Worm (Caenorhabditis elegans) whole organism, L2 larva: ENCODE data around the gene C16D9.5.
A peak's percentile ranks its signal among the peaks of the same experiment; 100 is the strongest.

Experiments
- C34F6.9 ChIP-seq: fragments of 150-350 bp; optimal IDR thresholded peaks from 2 replicates; lab custom pipeline; 2014; ENCODE audit warnings: missing biosample characterization, missing genetic modification characterization
- F13H6.1 ChIP-seq: sonication (generic microtip); optimal IDR thresholded peaks from 2 replicates; lab custom pipeline; 2016; ENCODE audit warnings: missing genetic modification characterization, missing compliant biosample characterization
- R02D3.7 ChIP-seq: fragments of 150-350 bp; optimal IDR thresholded peaks from 2 replicates; lab custom pipeline; 2014; ENCODE audit warnings: missing biosample characterization, missing genetic modification characterization
- Y55F3AM.14 ChIP-seq: fragments of 200-800 bp; sonication (Bioruptor generic); optimal IDR thresholded peaks from 2 replicates; lab custom pipeline; 2018; ENCODE audit warnings: mild to moderate bottlenecking, missing genetic modification characterization, missing compliant biosample characterization
- ZK546.5 ChIP-seq: sonication (generic microtip); optimal IDR thresholded peaks from 2 replicates; lab custom pipeline; 2017; ENCODE audit warnings: missing biosample characterization, missing genetic modification characterization
- alr-1 ChIP-seq: fragments of 150-350 bp; optimal IDR thresholded peaks from 2 replicates; lab custom pipeline; 2014; ENCODE audit warnings: missing biosample characterization, missing genetic modification characterization
- aly-2 ChIP-seq: fragments of 150-350 bp; optimal IDR thresholded peaks from 2 replicates; lab custom pipeline; 2014; ENCODE audit warnings: missing biosample characterization, missing genetic modification characterization
- ama-1 ChIP-seq: fragments of 150-350 bp; optimal IDR thresholded peaks from 2 replicates; lab custom pipeline; 2018; ENCODE audit warnings: inconsistent platforms
- blmp-1 ChIP-seq: sonication (generic microtip); optimal IDR thresholded peaks from 2 replicates; lab custom pipeline; 2017; ENCODE audit warnings: missing genetic modification characterization, mild to moderate bottlenecking, missing compliant biosample characterization, antibody characterized with exemption, moderate library complexity; ENCODE audit not compliant: insufficient read depth
- ceh-16 ChIP-seq: fragments of 150-350 bp; optimal IDR thresholded peaks from 2 replicates; lab custom pipeline; 2014; ENCODE audit warnings: missing biosample characterization, missing genetic modification characterization
- ceh-82 ChIP-seq: fragments of 150-350 bp; optimal IDR thresholded peaks from 2 replicates; lab custom pipeline; 2014; ENCODE audit warnings: missing biosample characterization, missing genetic modification characterization
- crh-2 ChIP-seq: sonication (generic microtip); optimal IDR thresholded peaks from 2 replicates; lab custom pipeline; 2017; ENCODE audit warnings: missing biosample characterization, missing genetic modification characterization
- dmd-4 ChIP-seq: sonication (generic microtip); optimal IDR thresholded peaks from 2 replicates; lab custom pipeline; 2017; ENCODE audit warnings: missing biosample characterization, missing genetic modification characterization
- egl-27 ChIP-seq: sonication (generic microtip); optimal IDR thresholded peaks from 3 replicates; lab custom pipeline; 2017; ENCODE audit warnings: missing biosample characterization, missing genetic modification reagents, missing genetic modification characterization
- elt-1 ChIP-seq: fragments of 150-350 bp; optimal IDR thresholded peaks from 2 replicates; lab custom pipeline; 2014; ENCODE audit warnings: missing biosample characterization, missing genetic modification characterization
- elt-3 ChIP-seq: sonication (generic microtip); optimal IDR thresholded peaks from 2 replicates; lab custom pipeline; 2017; ENCODE audit warnings: missing biosample characterization, missing genetic modification characterization
- fos-1 ChIP-seq: fragments of 150-350 bp; optimal IDR thresholded peaks from 2 replicates; lab custom pipeline; 2014; ENCODE audit warnings: missing biosample characterization, missing genetic modification characterization
- gmeb-1 ChIP-seq: fragments of 150-350 bp; optimal IDR thresholded peaks from 2 replicates; lab custom pipeline; 2014; ENCODE audit warnings: missing biosample characterization, missing genetic modification characterization
- lin-11 ChIP-seq: fragments of 150-350 bp; sonication (generic microtip); optimal IDR thresholded peaks from 2 replicates; lab custom pipeline; 2014; ENCODE audit warnings: missing biosample characterization, missing genetic modification characterization, inconsistent platforms, mixed read lengths
- lin-39 ChIP-seq: fragments of 150-350 bp; optimal IDR thresholded peaks from 2 replicates; lab custom pipeline; 2014; ENCODE audit warnings: missing biosample characterization, missing genetic modification reagents, missing genetic modification characterization
- lsy-2 ChIP-seq, 2 experiments: fragments of 150-350 bp in 1 of 2; sonication (generic microtip) in 1 of 2; optimal IDR thresholded peaks; 2 replicates each; lab custom pipeline; 2014 to 2017; ENCODE audit warnings: missing biosample characterization in 2 of 2, missing genetic modification characterization in 2 of 2
- mab-5 ChIP-seq: fragments of 150-350 bp; optimal IDR thresholded peaks from 2 replicates; lab custom pipeline; 2014; ENCODE audit warnings: missing biosample characterization, missing genetic modification characterization
- mbf-1 ChIP-seq: sonication (generic microtip); optimal IDR thresholded peaks from 2 replicates; lab custom pipeline; 2017; ENCODE audit warnings: missing biosample characterization, missing genetic modification characterization
- mdl-1 ChIP-seq, 2 experiments: fragments of 150-350 bp in 1 of 2; sonication (generic microtip) in 1 of 2; optimal IDR thresholded peaks; 2 replicates each; lab custom pipeline; 2017; ENCODE audit warnings: missing biosample characterization in 2 of 2, missing genetic modification characterization in 2 of 2
- nhr-10 ChIP-seq: sonication (generic microtip); optimal IDR thresholded peaks from 2 replicates; lab custom pipeline; 2017; ENCODE audit warnings: missing biosample characterization, missing genetic modification characterization
- nhr-12 ChIP-seq: fragments of 150-350 bp; optimal IDR thresholded peaks from 2 replicates; lab custom pipeline; 2014; ENCODE audit warnings: missing biosample characterization, missing genetic modification characterization
- nhr-129 ChIP-seq: fragments of 150-350 bp; optimal IDR thresholded peaks from 2 replicates; lab custom pipeline; 2014; ENCODE audit warnings: missing biosample characterization, missing genetic modification characterization
- nhr-21 ChIP-seq: fragments of 150-350 bp; optimal IDR thresholded peaks from 2 replicates; lab custom pipeline; 2014; ENCODE audit warnings: missing biosample characterization, missing genetic modification characterization
- nhr-237 ChIP-seq: fragments of 150-350 bp; optimal IDR thresholded peaks from 2 replicates; lab custom pipeline; 2014; ENCODE audit warnings: missing biosample characterization, missing genetic modification characterization
- nhr-25 ChIP-seq: fragments of 150-350 bp; sonication (generic microtip); optimal IDR thresholded peaks from 3 replicates; lab custom pipeline; 2014; ENCODE audit warnings: missing biosample characterization, missing genetic modification characterization
- nhr-6 ChIP-seq: fragments of 150-350 bp; optimal IDR thresholded peaks from 2 replicates; lab custom pipeline; 2014; ENCODE audit warnings: missing biosample characterization, missing genetic modification characterization
- nhr-77 ChIP-seq: fragments of 150-350 bp; optimal IDR thresholded peaks from 2 replicates; lab custom pipeline; 2014; ENCODE audit warnings: missing biosample characterization, missing genetic modification characterization
- peb-1 ChIP-seq: fragments of 150-350 bp; optimal IDR thresholded peaks from 2 replicates; lab custom pipeline; 2014; ENCODE audit warnings: missing biosample characterization, missing genetic modification characterization
- sem-4 ChIP-seq: fragments of 150-350 bp; optimal IDR thresholded peaks from 2 replicates; lab custom pipeline; 2014; ENCODE audit warnings: missing biosample characterization, missing genetic modification reagents, missing genetic modification characterization
- sma-3 ChIP-seq: sonication (generic microtip); optimal IDR thresholded peaks from 2 replicates; lab custom pipeline; 2016; ENCODE audit warnings: missing genetic modification reagents, missing genetic modification characterization, missing compliant biosample characterization
- sma-9 ChIP-seq, 2 experiments: fragments of 150-350 bp in 1 of 2; sonication (generic microtip) in 1 of 2; optimal IDR thresholded peaks; 2 replicates each; lab custom pipeline; 2014 to 2016; ENCODE audit warnings: missing genetic modification characterization in 2 of 2, mild to moderate bottlenecking in 1 of 2, missing biosample characterization in 1 of 2, missing compliant biosample characterization in 1 of 2, missing genetic modification reagents in 1 of 2, moderate library complexity in 1 of 2
- snpc-4 ChIP-seq: fragments of 150-350 bp; optimal IDR thresholded peaks from 2 replicates; lab custom pipeline; 2014; ENCODE audit warnings: missing biosample characterization, missing genetic modification characterization
- unc-39 ChIP-seq: fragments of 150-350 bp; optimal IDR thresholded peaks from 2 replicates; lab custom pipeline; 2014; ENCODE audit warnings: missing biosample characterization, missing genetic modification characterization
- unc-55 ChIP-seq: fragments of 150-350 bp; sonication (generic microtip); optimal IDR thresholded peaks from 3 replicates; lab custom pipeline; 2014; ENCODE audit warnings: missing biosample characterization, missing genetic modification reagents, missing genetic modification characterization
- unc-62 ChIP-seq: fragments of 150-350 bp; optimal IDR thresholded peaks from 2 replicates; lab custom pipeline; 2014; ENCODE audit warnings: missing biosample characterization, missing genetic modification reagents, missing genetic modification characterization
- ztf-11 ChIP-seq: sonication (generic microtip); optimal IDR thresholded peaks from 2 replicates; lab custom pipeline; 2017; ENCODE audit warnings: missing biosample characterization, missing genetic modification characterization
- ztf-4 ChIP-seq: fragments of 150-350 bp; optimal IDR thresholded peaks from 2 replicates; lab custom pipeline; 2014; ENCODE audit warnings: missing biosample characterization, missing genetic modification characterization

The C16D9.5 gene

ce11 chrV:8243201-8243600, 2.2 kb downstream of the C16D9.5 start:
- TF ChIP-seq nhr-77 (no peak), fos-1 (tag; lab: Kevin White, UChicago) (peak; percentile 73)

DNA sequence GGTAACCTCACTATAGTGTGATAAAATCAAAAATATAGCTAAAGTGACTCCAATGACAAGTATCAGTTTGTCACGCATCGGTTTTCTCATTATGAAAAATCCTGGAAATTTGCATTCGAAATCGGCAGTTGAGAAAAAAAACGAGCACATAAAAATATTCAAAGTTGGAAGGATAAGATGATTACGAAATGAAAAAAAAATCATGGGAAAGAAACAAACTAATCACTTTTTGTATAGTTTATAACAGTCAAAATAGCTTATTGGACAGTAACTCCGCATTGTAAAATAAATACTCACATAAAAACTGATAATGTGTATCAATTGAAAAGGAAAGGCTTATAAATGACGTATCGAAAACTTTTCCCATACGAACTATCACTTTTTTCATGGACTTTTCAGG, 2.6 kb downstream of the C16D9.5 start, which contains the start of gene C16D9.4:
C16D9.4 (minus strand) TSS at position 101 of the 400 bp plus-strand sequence.
- TF ChIP-seq ztf-11 (tag; lab: Kevin White, UChicago) (no peak), fos-1 (tag; lab: Kevin White, UChicago) (no peak), nhr-12 (tag; lab: Kevin White, UChicago) (no peak), unc-55 (no peak), lin-11 (tag; lab: Kevin White, UChicago) (no peak), ama-1 (lab: Kevin White, UChicago) (no peak), lin-39 (no peak), unc-62 (no peak), nhr-237 (tag; lab: Kevin White, UChicago) (no peak), F13H6.1 (no peak), gmeb-1 (no peak), nhr-25 (tag; lab: Kevin White, UChicago) (no peak), nhr-6 (tag; lab: Kevin White, UChicago) (no peak), nhr-21 (tag; lab: Kevin White, UChicago) (no peak), ceh-82 (tag; lab: Kevin White, UChicago) (no peak), egl-27 (tag; lab: Kevin White, UChicago) (no peak), mbf-1 (tag; lab: Kevin White, UChicago) (no peak), sma-3 (no peak)

DNA sequence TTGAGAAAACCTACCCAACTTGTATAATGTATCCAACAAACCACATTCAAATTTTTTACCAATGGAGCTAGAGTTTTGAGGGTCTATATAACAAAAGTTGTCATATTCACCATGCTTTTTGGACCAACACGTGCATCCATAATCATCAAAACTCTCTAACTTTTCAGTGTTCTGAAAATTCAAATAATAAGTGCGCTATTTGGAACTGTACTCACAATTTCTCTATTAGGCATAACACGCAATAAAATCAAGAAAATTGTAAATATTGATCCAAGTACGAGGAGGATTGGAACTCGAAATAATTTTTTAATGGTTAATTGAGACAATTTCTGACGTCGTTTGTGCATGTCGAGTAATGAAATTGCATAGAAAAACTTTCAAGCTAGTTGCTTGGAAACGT, 5.4 kb downstream of the C16D9.5 start, which contains the start of gene C16D9.3:
C16D9.3 (minus strand) TSS at position 101 of the 400 bp plus-strand sequence.
- TF ChIP-seq nhr-129 (no peak), ama-1 (lab: Kevin White, UChicago) (no peak), ztf-4 (tag; lab: Kevin White, UChicago) (no peak), lsy-2 (tag; optimal IDR thresholded peaks at IDR 0.05; lab: Kevin White, UChicago) (no peak), nhr-77 (no peak), sma-9 (GFP tag; optimal IDR thresholded peaks at IDR 0.05; lab: Kevin White, UChicago) (no peak), sma-9 (tag; optimal IDR thresholded peaks at IDR 0.05; lab: Kevin White, UChicago) (no peak), mab-5 (tag; lab: Kevin White, UChicago) (no peak), gmeb-1 (no peak), unc-62 (no peak), F13H6.1 (no peak), nhr-10 (tag; lab: Kevin White, UChicago) (no peak), crh-2 (tag; lab: Kevin White, UChicago) (no peak), aly-2 (tag; lab: Kevin White, UChicago) (no peak), unc-39 (no peak), nhr-21 (tag; lab: Kevin White, UChicago) (no peak), ZK546.5 (tag; lab: Kevin White, UChicago) (no peak), lin-39 (no peak)

- TF ChIP-seq dmd-4 (tag; lab: Kevin White, UChicago) (no peak), lin-39 (no peak), elt-3 (tag; lab: Kevin White, UChicago) (no peak), Y55F3AM.14 (no peak), nhr-129 (no peak), unc-55 (no peak), F13H6.1 (no peak), nhr-237 (tag; lab: Kevin White, UChicago) (no peak), peb-1 (tag; lab: Kevin White, UChicago) (no peak), mdl-1 (tag; optimal IDR thresholded peaks at IDR 0.05; lab: Kevin White, UChicago) (no peak), ztf-11 (tag; lab: Kevin White, UChicago) (no peak), fos-1 (tag; lab: Kevin White, UChicago) (peak; percentile 26), snpc-4 (tag; lab: Kevin White, UChicago) (no peak), sma-3 (peak; percentile 3), nhr-21 (tag; lab: Kevin White, UChicago) (peak; percentile 60), ZK546.5 (tag; lab: Kevin White, UChicago) (no peak), alr-1 (tag; lab: Kevin White, UChicago) (no peak), sem-4 (no peak), elt-1 (tag; lab: Kevin White, UChicago) (no peak), lsy-2 (tag; optimal IDR thresholded peaks at IDR 0.05; lab: Kevin White, UChicago) (peak in 1 of 2 experiments; percentile 44), sma-9 (GFP tag; optimal IDR thresholded peaks at IDR 0.05; lab: Kevin White, UChicago) (no peak), sma-9 (tag; optimal IDR thresholded peaks at IDR 0.05; lab: Kevin White, UChicago) (no peak), ceh-16 (tag; lab: Kevin White, UChicago) (no peak), mab-5 (tag; lab: Kevin White, UChicago) (no peak), ceh-82 (tag; lab: Kevin White, UChicago) (no peak), lin-11 (tag; lab: Kevin White, UChicago) (no peak), egl-27 (tag; lab: Kevin White, UChicago) (no peak), blmp-1 (tag; lab: Kevin White, UChicago) (no peak), R02D3.7 (tag; lab: Kevin White, UChicago) (no peak), crh-2 (tag; lab: Kevin White, UChicago) (no peak), C34F6.9 (tag; lab: Kevin White, UChicago) (no peak)
Observed at ce11 chrV:8238290-8238689, 7.1 kb downstream of the C16D9.5 start, which contains the start of gene rol-3. Gene rol-3, minus strand, starts transcription at chrV:8238409.
